Worm (Caenorhabditis elegans) whole organism, L4 larva: Measurements from ENCODE around the gene Y54G11A.4.

Experiments used
- F10B5.3 ChIP-seq: sonication (generic microtip); optimal IDR thresholded peaks from 2 replicates; lab custom pipeline; 2016; ENCODE audit warnings: mild to moderate bottlenecking, missing genetic modification characterization, missing compliant biosample characterization
- F44E2.7 ChIP-seq: fragments of 200-800 bp; sonication (Bioruptor generic); IDR thresholded peaks from 2 replicates; pipeline ENCODE4 v2.1.2; 2022; ENCODE audit warnings: missing genetic modification characterization, missing compliant biosample characterization
- T20F7.1 ChIP-seq: fragments of 200-800 bp; sonication (Bioruptor generic); optimal IDR thresholded peaks from 2 replicates; lab custom pipeline; 2018; ENCODE audit warnings: mild to moderate bottlenecking, missing genetic modification characterization, missing compliant biosample characterization
- Y105C5A.15 ChIP-seq: fragments of 200-800 bp; sonication (Bioruptor generic); IDR thresholded peaks from 2 replicates; pipeline ENCODE4 v1.3.6; 2022; ENCODE audit warnings: missing genetic modification characterization, missing compliant biosample characterization
- Y75B8A.6 ChIP-seq: fragments of 200-800 bp; sonication (Bioruptor generic); IDR thresholded peaks from 2 replicates; pipeline ENCODE4 v1.3.6; 2022; ENCODE audit warnings: missing genetic modification reagents, missing genetic modification characterization, missing compliant biosample characterization
- ZK337.2 ChIP-seq: fragments of 200-800 bp; sonication (Bioruptor generic); IDR thresholded peaks from 2 replicates; pipeline ENCODE4 v1.3.6; 2022; ENCODE audit warnings: missing genetic modification reagents, missing genetic modification characterization, missing compliant biosample characterization
- aha-1 ChIP-seq: fragments of 150-350 bp; peaks from one replicate; lab custom pipeline; 2014; ENCODE audit warnings: missing biosample characterization, missing genetic modification characterization
- ceh-20 ChIP-seq: fragments of 200-800 bp; sonication (Bioruptor generic); IDR thresholded peaks from 2 replicates; pipeline ENCODE4 v1.3.6; 2022; ENCODE audit warnings: missing genetic modification reagents, missing genetic modification characterization, missing compliant biosample characterization
- ceh-32 ChIP-seq: sonication (generic microtip); optimal IDR thresholded peaks from 2 replicates; lab custom pipeline; 2016; ENCODE audit warnings: mild to moderate bottlenecking, missing genetic modification characterization, missing compliant biosample characterization; ENCODE audit not compliant: poor library complexity
- ceh-44 ChIP-seq: fragments of 200-800 bp; sonication (Bioruptor generic); IDR thresholded peaks from 2 replicates; pipeline ENCODE4 v1.3.6; 2022; ENCODE audit warnings: missing genetic modification reagents, missing genetic modification characterization, missing compliant biosample characterization
- daf-12 ChIP-seq: fragments of 150-350 bp; optimal IDR thresholded peaks from 2 replicates; lab custom pipeline; 2014; ENCODE audit warnings: missing biosample characterization, missing genetic modification reagents, missing genetic modification characterization
- daf-16 ChIP-seq, 3 experiments: sonication (generic microtip); optimal IDR thresholded peaks; 2 replicates each; lab custom pipeline; 2016 to 2017; ENCODE audit warnings: missing genetic modification characterization in 3 of 3, missing genetic modification reagents in 3 of 3, mild to moderate bottlenecking in 2 of 3, missing compliant biosample characterization in 2 of 3, missing biosample characterization in 1 of 3, moderate library complexity in 1 of 3
- dmd-6 ChIP-seq: fragments of 200-800 bp; sonication (Bioruptor generic); IDR thresholded peaks from 2 replicates; pipeline ENCODE4 v1.3.6; 2022; ENCODE audit warnings: missing genetic modification reagents, missing genetic modification characterization, missing compliant biosample characterization
- dpl-1 ChIP-seq: fragments of 150-350 bp; optimal IDR thresholded peaks from 2 replicates; lab custom pipeline; 2014; ENCODE audit warnings: missing biosample characterization, missing genetic modification reagents, missing genetic modification characterization
- egl-43 ChIP-seq: fragments of 200-800 bp; sonication (Bioruptor generic); IDR thresholded peaks from 2 replicates; pipeline ENCODE4 v1.3.6; 2022; ENCODE audit warnings: missing genetic modification reagents, missing genetic modification characterization, missing compliant biosample characterization
- fos-1 ChIP-seq: fragments of 150-350 bp; optimal IDR thresholded peaks from 2 replicates; lab custom pipeline; 2014; ENCODE audit warnings: missing biosample characterization, missing genetic modification characterization
- hlh-11 ChIP-seq: fragments of 200-800 bp; sonication (Bioruptor generic); optimal IDR thresholded peaks from 2 replicates; lab custom pipeline; 2018; ENCODE audit warnings: mild to moderate bottlenecking, missing genetic modification characterization, missing compliant biosample characterization
- hlh-30 ChIP-seq: sonication (generic microtip); optimal IDR thresholded peaks from 2 replicates; lab custom pipeline; 2017; ENCODE audit warnings: antibody characterized with exemption, mild to moderate bottlenecking, missing genetic modification characterization, missing compliant biosample characterization; ENCODE audit not compliant: insufficient read depth
- lin-38 ChIP-seq: fragments of 200-800 bp; sonication (Bioruptor generic); IDR thresholded peaks from 2 replicates; pipeline ENCODE4 v1.3.6; 2022; ENCODE audit warnings: missing genetic modification reagents, missing genetic modification characterization, missing compliant biosample characterization
- lir-3 ChIP-seq: sonication (generic microtip); optimal IDR thresholded peaks from 2 replicates; lab custom pipeline; 2016; ENCODE audit warnings: mild to moderate bottlenecking, missing genetic modification characterization, missing compliant biosample characterization
- lsy-2 ChIP-seq, 2 experiments: fragments of 150-350 bp in 1 of 2; sonication (generic microtip) in 1 of 2; optimal IDR thresholded peaks; 2 replicates each; lab custom pipeline; 2014 to 2017; ENCODE audit warnings: missing biosample characterization in 2 of 2, missing genetic modification characterization in 2 of 2
- madf-5 ChIP-seq, 2 experiments: fragments of 200-800 bp; sonication (Bioruptor generic); IDR thresholded peaks; 2 replicates each; pipeline ENCODE4 v1.3.6; 2022; ENCODE audit warnings: missing compliant biosample characterization in 2 of 2, missing genetic modification characterization in 2 of 2
- mep-1 ChIP-seq: fragments of 150-350 bp; sonication (generic microtip); optimal IDR thresholded peaks from 3 replicates; lab custom pipeline; 2014; ENCODE audit warnings: missing biosample characterization, missing genetic modification characterization
- mxl-2 ChIP-seq: fragments of 200-800 bp; sonication (Bioruptor generic); conservative IDR thresholded peaks from 2 replicates; pipeline ENCODE4 v1.3.6; 2022; ENCODE audit warnings: missing genetic modification reagents, missing genetic modification characterization, missing compliant biosample characterization
- mxl-3 ChIP-seq: fragments of 200-800 bp; sonication (Bioruptor generic); optimal IDR thresholded peaks from 2 replicates; lab custom pipeline; 2018; ENCODE audit warnings: mild to moderate bottlenecking, missing genetic modification characterization, missing compliant biosample characterization
- nhr-25 ChIP-seq: sonication (generic microtip); optimal IDR thresholded peaks from 2 replicates; lab custom pipeline; 2017; ENCODE audit warnings: missing genetic modification characterization, mild to moderate bottlenecking, missing compliant biosample characterization, antibody characterized with exemption, moderate library complexity, borderline replicate concordance; ENCODE audit not compliant: insufficient read depth
- nhr-42 ChIP-seq: fragments of 200-800 bp; sonication (Bioruptor generic); IDR thresholded peaks from 2 replicates; pipeline ENCODE4 v1.3.6; 2022; ENCODE audit warnings: missing genetic modification characterization, missing compliant biosample characterization
- nhr-48 ChIP-seq: sonication (generic microtip); optimal IDR thresholded peaks from 2 replicates; lab custom pipeline; 2016; ENCODE audit warnings: mild to moderate bottlenecking, missing genetic modification characterization, missing compliant biosample characterization
- nhr-76 ChIP-seq: fragments of 150-350 bp; optimal IDR thresholded peaks from 2 replicates; lab custom pipeline; 2014; ENCODE audit warnings: missing biosample characterization, missing genetic modification characterization
- rbr-2 ChIP-seq: sonication (generic microtip); optimal IDR thresholded peaks from 2 replicates; lab custom pipeline; 2016; ENCODE audit warnings: missing genotype, missing genetic modification characterization, missing compliant biosample characterization
- saeg-2 ChIP-seq: fragments of 200-800 bp; sonication (Bioruptor generic); IDR thresholded peaks from 2 replicates; pipeline ENCODE4 v1.3.6; 2022; ENCODE audit warnings: missing genetic modification reagents, missing genetic modification characterization, missing compliant biosample characterization
- set-16 ChIP-seq: fragments of 200-800 bp; sonication (Bioruptor generic); IDR thresholded peaks from 2 replicates; pipeline ENCODE4 v1.3.6; 2022; ENCODE audit warnings: missing genetic modification reagents, missing genetic modification characterization, missing compliant biosample characterization
- skn-1 ChIP-seq: fragments of 150-350 bp; optimal IDR thresholded peaks from 2 replicates; lab custom pipeline; 2014; ENCODE audit warnings: missing biosample characterization, missing genetic modification characterization
- snpc-1.2 ChIP-seq: fragments of 200-800 bp; sonication (Bioruptor generic); IDR thresholded peaks from 2 replicates; pipeline ENCODE4 v1.3.6; 2022; ENCODE audit warnings: missing genetic modification reagents, missing genetic modification characterization, missing compliant biosample characterization
- spr-1 ChIP-seq: sonication (generic microtip); optimal IDR thresholded peaks from 2 replicates; lab custom pipeline; 2016; ENCODE audit warnings: mild to moderate bottlenecking, missing genetic modification characterization, missing compliant biosample characterization
- spr-3 ChIP-seq: fragments of 200-800 bp; sonication (Bioruptor generic); optimal IDR thresholded peaks from 2 replicates; lab custom pipeline; 2018; ENCODE audit warnings: mild to moderate bottlenecking, missing genetic modification characterization, missing compliant biosample characterization
- unc-130 ChIP-seq: sonication (generic microtip); optimal IDR thresholded peaks from 2 replicates; lab custom pipeline; 2016; ENCODE audit warnings: missing genetic modification reagents, missing genetic modification characterization, missing compliant biosample characterization
- unc-39 ChIP-seq: sonication (generic microtip); optimal IDR thresholded peaks from 2 replicates; lab custom pipeline; 2017; ENCODE audit warnings: missing biosample characterization, missing genetic modification characterization
- zfp-2 ChIP-seq: sonication (generic microtip); optimal IDR thresholded peaks from 2 replicates; lab custom pipeline; 2016; ENCODE audit warnings: mild to moderate bottlenecking, missing genetic modification characterization, missing compliant biosample characterization
- zfp-3 ChIP-seq: fragments of 200-800 bp; sonication (Bioruptor generic); conservative IDR thresholded peaks from 2 replicates; pipeline ENCODE4 v1.3.6; 2022; ENCODE audit warnings: missing genetic modification reagents, missing genetic modification characterization, missing compliant biosample characterization
- zip-11 ChIP-seq: fragments of 200-800 bp; sonication (Bioruptor generic); IDR thresholded peaks from 2 replicates; pipeline ENCODE4 v1.3.6; 2022; ENCODE audit warnings: missing genetic modification characterization, missing compliant biosample characterization
- ztf-7 ChIP-seq: fragments of 150-350 bp; optimal IDR thresholded peaks from 2 replicates; lab custom pipeline; 2014; ENCODE audit warnings: missing biosample characterization, missing genetic modification characterization

Y54G11A.4 gene

DNA sequence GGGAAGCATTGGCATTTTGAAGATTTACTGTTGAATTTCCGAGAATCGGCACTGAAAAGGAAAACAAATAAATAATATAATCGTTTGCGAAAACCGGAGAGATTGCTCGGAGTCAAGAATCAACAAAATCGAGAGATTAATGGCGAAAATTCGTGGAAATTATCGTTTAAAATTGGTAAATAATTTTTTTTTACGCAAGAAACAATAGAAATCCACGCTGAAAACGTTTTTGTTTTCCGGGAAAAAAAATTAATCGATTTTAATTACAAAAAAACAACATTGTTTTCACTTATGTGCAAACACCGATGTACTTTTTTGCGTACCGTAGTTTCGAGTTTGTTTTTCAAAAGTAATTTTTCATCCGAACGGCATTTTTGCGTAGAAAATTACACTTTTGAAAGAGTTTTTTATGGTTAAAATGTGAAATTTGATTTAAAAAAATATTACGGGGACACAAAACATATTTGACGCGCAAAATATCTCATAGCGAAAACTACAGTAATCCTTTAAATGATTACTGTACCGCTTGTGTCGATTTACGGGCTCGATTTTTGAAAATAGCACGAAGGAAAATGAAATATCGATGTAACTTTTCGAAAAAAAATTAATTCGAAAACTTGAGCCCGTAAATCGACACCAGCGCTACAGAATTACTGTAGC is 18.2 kb downstream of the Y54G11A.4 start, which contains the start of gene ctl-3:
Gene ctl-3 (minus strand): TSS at position 51 of the 660 bp plus-strand sequence.
- TF ChIP-seq mep-1 (tag; lab: Kevin White, UChicago) (no peak), daf-12 (tag; lab: Kevin White, UChicago) (no peak), spr-1 (tag; lab: Kevin White, UChicago) (no peak), aha-1 (tag; lab: Kevin White, UChicago) (no peak)

DNA sequence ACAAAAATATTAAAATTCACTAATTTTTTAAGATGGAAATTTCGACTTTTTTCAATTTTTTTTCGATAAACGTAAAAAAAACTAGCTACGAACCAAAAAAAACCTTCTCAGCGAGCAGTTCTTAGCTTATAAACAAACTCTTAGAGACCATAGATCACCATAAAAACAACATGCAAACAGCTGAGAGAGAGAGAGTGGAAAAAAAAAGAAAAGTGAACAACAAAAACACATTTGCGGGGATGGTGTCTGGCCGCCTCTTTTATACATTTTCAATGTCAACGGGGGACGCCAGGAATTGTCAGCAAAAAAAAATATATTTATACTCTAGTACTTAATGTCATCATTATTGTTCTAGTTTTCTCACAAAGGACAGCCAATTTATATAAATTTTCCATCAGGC is 18.9 kb downstream of the Y54G11A.4 start:
- TF ChIP-seq rbr-2 (tag; lab: Kevin White, UChicago) (peak; percentile 2), hlh-30 (no peak), daf-16 (GFP tag; optimal IDR thresholded peaks at IDR 0.05; lab: Kevin White, UChicago) (peak in 1 of 2 experiments; percentile 66), daf-16 (tag; optimal IDR thresholded peaks at IDR 0.05; lab: Kevin White, UChicago) (peak; percentile 60), F44E2.7 (no peak), unc-130 (no peak), T20F7.1 (no peak), zfp-3 (GFP tag; lab: Robert Waterston, UW) (no peak), zip-11 (GFP tag; lab: Robert Waterston, UW) (no peak), zfp-2 (tag; lab: Kevin White, UChicago) (no peak), hlh-11 (peak; percentile 17)

DNA sequence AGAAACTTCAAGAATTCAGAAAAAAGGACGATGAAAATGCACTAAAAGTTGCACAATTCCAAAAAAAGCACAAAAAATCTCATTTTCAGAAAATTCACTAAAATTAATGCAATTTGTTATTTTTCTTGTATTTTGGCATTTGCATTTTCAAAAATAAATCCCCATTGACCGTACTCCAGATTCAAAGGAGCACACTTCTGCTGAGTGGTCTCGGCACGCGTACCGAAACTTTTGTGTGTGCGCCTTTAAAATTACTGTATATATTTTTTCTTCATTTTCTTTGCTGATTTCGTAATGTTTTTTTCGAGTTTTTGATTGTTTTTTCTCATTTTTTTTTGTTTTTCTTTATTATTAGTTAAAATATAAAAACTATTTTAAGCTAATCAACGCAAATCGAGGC is 19.6 kb downstream of the Y54G11A.4 start:
- TF ChIP-seq ceh-20 (GFP tag; lab: Robert Waterston, UW): no peak
- no peak for TF ChIP-seq ceh-32 (tag; lab: Kevin White, UChicago)
- TF ChIP-seq nhr-48 (tag; lab: Kevin White, UChicago): no peak
- TF ChIP-seq fos-1 (tag; lab: Kevin White, UChicago): no peak
- peak in 1 of 2 experiments; percentile 23 for TF ChIP-seq lsy-2 (tag; optimal IDR thresholded peaks at IDR 0.05; lab: Kevin White, UChicago)
- peak; percentile 8 for TF ChIP-seq unc-130
- 0 out of 2 replicates have a peak, but pooled peaks have one; percentile 15 for TF ChIP-seq lin-38 (GFP tag; lab: Robert Waterston, UW)
- TF ChIP-seq dmd-6 (GFP tag; lab: Robert Waterston, UW): no peak

DNA sequence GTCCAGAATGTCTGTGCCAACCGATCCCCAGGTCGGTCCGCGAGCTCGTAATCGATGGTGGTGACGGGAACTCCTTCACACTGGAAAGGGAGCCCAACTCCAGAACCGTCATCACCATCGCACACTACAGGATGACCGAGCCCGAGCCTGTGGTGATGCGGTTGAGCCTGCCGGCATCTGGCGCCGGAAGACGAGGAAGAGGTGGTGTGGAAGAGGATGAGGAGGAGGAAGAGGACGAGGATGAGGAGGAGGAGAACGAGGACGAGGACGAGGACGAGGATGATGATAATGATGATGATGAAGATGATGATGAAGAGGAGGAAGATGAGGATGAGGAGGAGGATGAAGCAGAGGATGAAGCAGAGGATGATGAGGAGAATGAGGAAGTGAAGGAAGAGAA is 25.4 kb downstream of the Y54G11A.4 start, which contains the start of gene Y54G11A.14:
Gene Y54G11A.14 (plus strand): TSS at position 132 of the 400 bp plus-strand sequence.
- TF ChIP-seq Y105C5A.15 (GFP tag; lab: Robert Waterston, UW) (0 out of 2 replicates have a peak, but pooled peaks have one; percentile 20), saeg-2 (GFP tag; lab: Robert Waterston, UW) (no peak), mxl-2 (GFP tag; lab: Robert Waterston, UW) (no peak), egl-43 (GFP tag; lab: Robert Waterston, UW) (0 out of 2 replicates have a peak, but pooled peaks have one; percentile 22), Y75B8A.6 (GFP tag; lab: Robert Waterston, UW) (no peak), madf-5 (GFP tag; IDR thresholded peaks at IDR 0.05; lab: Robert Waterston, UW) (no peak), set-16 (GFP tag; lab: Robert Waterston, UW) (peak; percentile 84), aha-1 (tag; lab: Kevin White, UChicago) (peak; percentile 11), snpc-1.2 (no peak), ztf-7 (tag; lab: Kevin White, UChicago) (no peak)

DNA sequence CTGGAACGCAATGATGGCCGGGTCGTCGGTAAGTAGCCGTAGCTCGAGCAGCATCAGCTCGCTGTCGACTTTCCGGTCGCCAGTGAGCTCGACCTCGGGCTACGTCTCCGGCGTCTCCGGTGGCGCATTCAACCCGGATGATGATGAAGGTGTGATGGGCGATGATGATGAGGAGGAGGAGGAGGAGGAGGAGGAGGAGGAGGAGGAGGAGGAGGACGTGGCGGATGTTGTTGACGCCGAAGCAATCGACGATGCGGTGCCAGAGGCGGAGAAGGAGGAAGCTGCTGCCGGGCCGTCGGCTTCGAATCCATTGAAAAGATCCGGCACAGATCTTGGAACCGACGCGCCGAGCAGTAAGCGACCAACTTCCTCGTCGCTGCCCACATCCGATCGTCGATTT is 26.6 kb downstream of the Y54G11A.4 start:
- TF ChIP-seq nhr-76 (no peak), lir-3 (tag; lab: Kevin White, UChicago) (no peak), F10B5.3 (tag; lab: Kevin White, UChicago) (no peak), mxl-3 (no peak), aha-1 (tag; lab: Kevin White, UChicago) (peak; percentile 4), nhr-25 (tag; lab: Kevin White, UChicago) (no peak), spr-3 (GFP tag; lab: Kevin White, UChicago) (no peak), set-16 (GFP tag; lab: Robert Waterston, UW) (peak; percentile 95), ZK337.2 (GFP tag; lab: Robert Waterston, UW) (no peak), Y105C5A.15 (GFP tag; lab: Robert Waterston, UW) (no peak), ceh-44 (GFP tag; lab: Robert Waterston, UW) (no peak), dpl-1 (GFP tag; lab: Kevin White, UChicago) (no peak), T20F7.1 (no peak), madf-5 (GFP tag; IDR thresholded peaks at IDR 0.05; lab: Robert Waterston, UW) (0 out of 4 replicates have a peak, but pooled peaks of 1 of the 2 experiments have one; percentile 12), F44E2.7 (no peak), ztf-7 (tag; lab: Kevin White, UChicago) (no peak), nhr-42 (GFP tag; lab: Robert Waterston, UW) (no peak), skn-1 (tag; lab: Kevin White, UChicago) (no peak), unc-39 (tag; lab: Kevin White, UChicago) (no peak)
